Worm (Caenorhabditis elegans) whole organism, late embryonic: ENCODE results near the gene vps-53.
A peak's percentile ranks its signal among the peaks of the same experiment; 100 is the strongest.

ENCODE experiments used
- F13H6.1 ChIP-seq: sonication (generic microtip); optimal IDR thresholded peaks from 2 replicates; lab custom pipeline; 2016; ENCODE audit warnings: missing genetic modification characterization, missing compliant biosample characterization
- T23F11.4 ChIP-seq: fragments of 200-800 bp; sonication (Bioruptor generic); optimal IDR thresholded peaks from 2 replicates; lab custom pipeline; 2018; ENCODE audit warnings: mild to moderate bottlenecking, missing genetic modification characterization, missing compliant biosample characterization
- ama-1 ChIP-seq: fragments of 150-350 bp; optimal IDR thresholded peaks from 2 replicates; lab custom pipeline; 2014
- ceh-14 ChIP-seq: sonication (generic microtip); optimal IDR thresholded peaks from 2 replicates; lab custom pipeline; 2016; ENCODE audit warnings: missing genotype, missing genetic modification characterization, missing compliant biosample characterization
- ceh-18 ChIP-seq: sonication (generic microtip); optimal IDR thresholded peaks from 2 replicates; lab custom pipeline; 2016; ENCODE audit warnings: missing genetic modification characterization, missing compliant biosample characterization
- ceh-19 ChIP-seq: fragments of 200-800 bp; sonication (Bioruptor generic); optimal IDR thresholded peaks from 2 replicates; lab custom pipeline; 2018; ENCODE audit warnings: mild to moderate bottlenecking, missing genetic modification characterization, missing compliant biosample characterization
- ceh-2 ChIP-seq: sonication (generic microtip); optimal IDR thresholded peaks from 2 replicates; lab custom pipeline; 2016; ENCODE audit warnings: missing genotype, missing genetic modification characterization, missing compliant biosample characterization
- ceh-31 ChIP-seq: sonication (generic microtip); optimal IDR thresholded peaks from 2 replicates; lab custom pipeline; 2016; ENCODE audit warnings: missing genetic modification characterization, missing compliant biosample characterization
- ceh-34 ChIP-seq: sonication (generic microtip); optimal IDR thresholded peaks from 2 replicates; lab custom pipeline; 2016; ENCODE audit warnings: mild to moderate bottlenecking, missing genetic modification characterization, missing compliant biosample characterization
- ceh-9 ChIP-seq: sonication (generic microtip); optimal IDR thresholded peaks from 2 replicates; lab custom pipeline; 2016; ENCODE audit warnings: mild to moderate bottlenecking, missing genetic modification characterization, inconsistent platforms, missing compliant biosample characterization
- lim-6 ChIP-seq: sonication (generic microtip); optimal IDR thresholded peaks from 2 replicates; lab custom pipeline; 2016; ENCODE audit warnings: missing genetic modification characterization, missing compliant biosample characterization
- madf-2 ChIP-seq: sonication (generic microtip); optimal IDR thresholded peaks from 2 replicates; lab custom pipeline; 2017; ENCODE audit warnings: missing genetic modification characterization, missing compliant biosample characterization
- mec-3 ChIP-seq: sonication (generic microtip); optimal IDR thresholded peaks from 2 replicates; lab custom pipeline; 2016; ENCODE audit warnings: borderline replicate concordance, missing genetic modification characterization, missing compliant biosample characterization
- pax-1 ChIP-seq: fragments of 150-350 bp; optimal IDR thresholded peaks from 2 replicates; lab custom pipeline; 2014; ENCODE audit warnings: missing biosample characterization, missing genetic modification characterization
- pha-2 ChIP-seq: sonication (generic microtip); optimal IDR thresholded peaks from 2 replicates; lab custom pipeline; 2017; ENCODE audit warnings: mild to moderate bottlenecking, missing genetic modification characterization, missing compliant biosample characterization
- ref-2 ChIP-seq: sonication (generic microtip); optimal IDR thresholded peaks from 2 replicates; lab custom pipeline; 2016; ENCODE audit warnings: missing genetic modification characterization, missing compliant biosample characterization
- rnt-1 ChIP-seq: sonication (generic microtip); optimal IDR thresholded peaks from 2 replicates; lab custom pipeline; 2016; ENCODE audit warnings: missing genetic modification characterization, missing compliant biosample characterization
- syd-9 ChIP-seq: sonication (generic microtip); optimal IDR thresholded peaks from 2 replicates; lab custom pipeline; 2016; ENCODE audit warnings: mild to moderate bottlenecking, missing genetic modification characterization, moderate library complexity, missing compliant biosample characterization
- tbx-2 ChIP-seq: sonication (generic microtip); optimal IDR thresholded peaks from 2 replicates; lab custom pipeline; 2016; ENCODE audit warnings: missing genetic modification characterization, missing compliant biosample characterization
- tbx-7 ChIP-seq: sonication (generic microtip); optimal IDR thresholded peaks from 2 replicates; lab custom pipeline; 2016; ENCODE audit warnings: missing genotype, missing genetic modification characterization, missing compliant biosample characterization
- unc-42 ChIP-seq: sonication (generic microtip); optimal IDR thresholded peaks from 2 replicates; lab custom pipeline; 2016; ENCODE audit warnings: missing genotype, missing genetic modification characterization, missing compliant biosample characterization
- unc-55 ChIP-seq: sonication (generic microtip); optimal IDR thresholded peaks from 2 replicates; lab custom pipeline; 2017; ENCODE audit warnings: missing biosample characterization, missing genetic modification reagents, missing genetic modification characterization
- ztf-16 ChIP-seq: sonication (generic microtip); optimal IDR thresholded peaks from 2 replicates; lab custom pipeline; 2017; ENCODE audit warnings: missing genetic modification characterization, missing compliant biosample characterization

vps-53 gene

ce11 chrIII:9703747-9704605 is 53.3 kb downstream of the vps-53 start:
- no peak for TF ChIP-seq T23F11.4
- TF ChIP-seq mec-3, result peak; percentile 38
- TF ChIP-seq rnt-1 (tag; lab: Kevin White, UChicago), result peak; percentile 38
- TF ChIP-seq pax-1 (tag; lab: Kevin White, UChicago), result no peak
- TF ChIP-seq ztf-16 (tag; lab: Kevin White, UChicago), result no peak
- peak; percentile 34 for TF ChIP-seq ceh-19
- peak; percentile 72 for TF ChIP-seq ceh-18
- peak; percentile 3 for TF ChIP-seq lim-6 (tag; lab: Kevin White, UChicago)
- TF ChIP-seq ceh-31 (tag; lab: Kevin White, UChicago), result peak; percentile 67
- peak; percentile 31 for TF ChIP-seq ceh-2
- TF ChIP-seq tbx-7, result no peak
- TF ChIP-seq madf-2, result no peak
- TF ChIP-seq ama-1 (lab: Kevin White, UChicago), result no peak
- peak; percentile 55 for TF ChIP-seq syd-9 (tag; lab: Kevin White, UChicago)
- no peak for TF ChIP-seq pha-2
- peak; percentile 73 for TF ChIP-seq ceh-14
- TF ChIP-seq unc-55 (GFP tag; lab: Kevin White, UChicago), result peak; percentile 54
- TF ChIP-seq F13H6.1 (tag; lab: Kevin White, UChicago), result peak; percentile 21
- TF ChIP-seq ceh-9 (tag; lab: Kevin White, UChicago), result no peak
- peak; percentile 73 for TF ChIP-seq unc-42
- peak; percentile 10 for TF ChIP-seq ref-2 (tag; lab: Kevin White, UChicago)
- peak; percentile 54 for TF ChIP-seq ceh-34 (tag; lab: Kevin White, UChicago)
- TF ChIP-seq tbx-2 (tag; lab: Kevin White, UChicago), result peak; percentile 65
